Worm (Caenorhabditis elegans): ENCODE measurements around the gene F54B8.1.

Gene F54B8.1

DNA sequence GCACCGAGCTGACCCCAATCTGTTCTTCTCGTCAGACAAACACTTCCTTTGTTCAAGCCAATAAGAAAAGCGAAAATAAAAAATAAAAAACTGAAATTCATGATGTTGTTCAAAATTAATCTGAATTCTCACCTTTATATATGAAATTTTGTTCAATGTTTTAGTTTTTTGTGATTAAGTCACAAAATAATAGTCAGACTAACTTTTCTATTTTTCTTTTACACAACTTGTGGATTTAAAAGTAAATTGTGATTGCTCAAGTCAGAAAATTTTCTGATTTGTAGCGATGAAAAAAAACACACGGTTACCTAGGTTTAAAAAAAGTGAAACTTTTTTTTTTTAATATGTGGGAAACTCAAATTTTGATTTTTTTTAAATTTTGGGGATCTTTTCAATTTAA is 7.2 kb downstream of the F54B8.1 start, which contains the start of gene abf-3:
TSS of gene abf-3 (minus strand) at position 101 of the 400 bp plus-strand sequence.
- TF ChIP-seq fos-1 (tag; optimal IDR thresholded peaks at IDR 0.05) (no peak), ceh-82 (tag; optimal IDR thresholded peaks at IDR 0.05) (no peak), ceh-28 (tag; optimal IDR thresholded peaks at IDR 0.05) (no peak), nhr-25 (tag; optimal IDR thresholded peaks at IDR 0.05) (no peak), aly-2 (tag; optimal IDR thresholded peaks at IDR 0.05) (no peak), nhr-23 (tag; optimal IDR thresholded peaks at IDR 0.05) (no peak), eor-1 (tag; optimal IDR thresholded peaks at IDR 0.05) (no peak)

ce11 chrV:15819983-15820382 is 9.4 kb downstream of the F54B8.1 start, which contains the start of gene srbc-48:
Gene srbc-48, plus strand, starts transcription at chrV:15820283.
- TF ChIP-seq zag-1 (tag; optimal IDR thresholded peaks at IDR 0.05): no peak
- TF ChIP-seq ama-1 (optimal IDR thresholded peaks at IDR 0.05): no peak
- TF ChIP-seq pha-4 (tag; optimal IDR thresholded peaks at IDR 0.05): no peak
- no peak for TF ChIP-seq nhr-67 (tag; optimal IDR thresholded peaks at IDR 0.05)
- no peak for TF ChIP-seq nhr-28 (tag; optimal IDR thresholded peaks at IDR 0.05)
- TF ChIP-seq aly-2 (tag; optimal IDR thresholded peaks at IDR 0.05): no peak
- TF ChIP-seq pqm-1 (tag; optimal IDR thresholded peaks at IDR 0.05): no peak
- TF ChIP-seq mdl-1 (tag; optimal IDR thresholded peaks at IDR 0.05): no peak
- no peak for TF ChIP-seq jun-1 (tag; optimal IDR thresholded peaks at IDR 0.05)
- TF ChIP-seq R02D3.7 (tag; optimal IDR thresholded peaks at IDR 0.05): no peak

DNA sequence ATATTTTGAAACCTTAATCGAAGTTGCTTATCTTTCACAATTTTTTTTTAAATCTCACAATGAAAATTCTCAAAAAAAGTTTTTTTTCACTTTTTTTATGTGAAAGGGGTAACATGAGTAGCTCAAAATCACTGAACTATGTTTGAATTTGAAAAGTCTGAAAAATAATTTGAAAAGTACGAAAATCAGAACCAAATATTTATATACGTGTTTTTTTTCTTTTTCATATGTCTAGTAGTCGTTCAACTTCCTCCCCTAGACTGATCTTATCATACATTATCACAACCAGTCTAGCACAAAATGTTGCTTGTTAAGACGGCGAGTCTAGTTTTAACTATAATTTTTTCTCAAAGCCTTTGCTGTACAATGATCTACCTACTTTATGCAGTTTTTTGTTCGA is 10.9 kb downstream of the F54B8.1 start, which contains the start of gene srbc-49:
TSS of gene srbc-49 (plus strand) at position 301 of the 400 bp plus-strand sequence.
- no peak for TF ChIP-seq lin-15B (tag; optimal IDR thresholded peaks at IDR 0.05)
- no peak for TF ChIP-seq nhr-28 (tag; optimal IDR thresholded peaks at IDR 0.05)
- TF ChIP-seq unc-62 (GFP tag; optimal IDR thresholded peaks at IDR 0.05): no peak
- no peak for TF ChIP-seq pqm-1 (tag; optimal IDR thresholded peaks at IDR 0.05)
- TF ChIP-seq hmg-11 (tag; optimal IDR thresholded peaks at IDR 0.05): no peak
- TF ChIP-seq ceh-9 (tag; optimal IDR thresholded peaks at IDR 0.05): no peak
- TF ChIP-seq pha-4 (tag; optimal IDR thresholded peaks at IDR 0.05): no peak
- no peak for TF ChIP-seq ZK546.5 (tag; optimal IDR thresholded peaks at IDR 0.05)
- no peak for TF ChIP-seq elt-1 (tag; optimal IDR thresholded peaks at IDR 0.05)

ce11 chrV:15824866-15825265 is 14.3 kb downstream of the F54B8.1 start, which contains the start of gene srbc-50:
Gene srbc-50, minus strand, starts transcription at chrV:15824966.
- no peak for TF ChIP-seq hmg-11 (tag; optimal IDR thresholded peaks at IDR 0.05)
- no peak for TF ChIP-seq tbx-2 (tag; optimal IDR thresholded peaks at IDR 0.05)
- no peak for TF ChIP-seq nhr-43 (tag; optimal IDR thresholded peaks at IDR 0.05; ENCODE audit: poor library complexity, severe bottlenecking)

DNA sequence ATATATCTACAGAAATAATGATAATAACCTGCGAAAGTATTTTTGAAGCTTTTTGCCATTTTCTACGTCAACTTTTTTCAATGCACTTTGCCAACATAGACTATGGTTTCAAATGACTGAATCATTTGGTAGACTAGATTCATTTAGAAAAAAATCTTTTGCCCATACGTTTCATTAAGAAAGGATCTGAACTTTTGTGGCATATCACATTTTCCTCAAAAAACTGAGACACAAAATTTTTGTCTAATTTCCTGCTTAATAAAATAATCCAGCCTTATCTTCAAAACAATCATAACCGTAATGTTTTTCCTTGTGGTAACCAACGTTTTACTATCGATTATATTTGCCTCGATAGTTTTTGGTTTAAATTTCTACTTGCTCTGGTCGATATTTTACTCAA is 15.6 kb downstream of the F54B8.1 start, which contains the start of gene srbc-51:
TSS of gene srbc-51 (plus strand) at position 301 of the 400 bp plus-strand sequence.
- TF ChIP-seq nhr-28 (tag; optimal IDR thresholded peaks at IDR 0.05) (no peak), pqm-1 (tag; optimal IDR thresholded peaks at IDR 0.05) (no peak)

DNA sequence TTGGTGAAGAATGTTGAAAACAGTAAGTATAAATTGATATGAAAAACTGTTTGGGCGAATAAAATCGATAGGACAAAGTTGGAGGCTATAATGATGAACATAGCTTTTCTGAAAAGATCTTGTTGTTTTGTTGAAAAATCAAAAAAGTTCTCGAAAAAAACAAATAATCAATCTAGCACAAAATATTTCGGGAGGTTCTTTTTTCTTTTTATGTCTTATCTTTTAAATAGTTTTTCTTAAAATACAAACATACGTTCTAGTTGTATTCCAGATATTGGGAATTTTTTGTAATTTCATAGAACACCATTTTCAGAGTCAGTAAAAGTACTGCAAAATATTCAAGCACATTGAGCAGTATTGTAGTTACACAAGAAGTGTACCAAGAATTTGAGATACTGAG is 19.4 kb downstream of the F54B8.1 start, which contains the start of gene srbc-55:
TSS of gene srbc-55 (minus strand) at position 101 of the 400 bp plus-strand sequence.
- TF ChIP-seq nhr-43 (tag; optimal IDR thresholded peaks at IDR 0.05; ENCODE audit: poor library complexity, severe bottlenecking) (no peak), ceh-82 (tag; optimal IDR thresholded peaks at IDR 0.05) (no peak), egl-27 (tag; optimal IDR thresholded peaks at IDR 0.05) (no peak), nhr-77 (tag; optimal IDR thresholded peaks at IDR 0.05) (no peak), pqm-1 (tag; optimal IDR thresholded peaks at IDR 0.05) (no peak), ceh-9 (tag; optimal IDR thresholded peaks at IDR 0.05) (no peak), unc-62 (GFP tag; optimal IDR thresholded peaks at IDR 0.05) (no peak), elt-1 (tag; optimal IDR thresholded peaks at IDR 0.05) (no peak), lin-15B (tag; optimal IDR thresholded peaks at IDR 0.05) (no peak), pha-4 (tag; optimal IDR thresholded peaks at IDR 0.05) (no peak), aly-2 (tag; optimal IDR thresholded peaks at IDR 0.05) (no peak), lsy-12 (tag; optimal IDR thresholded peaks at IDR 0.05) (no peak), mdl-1 (tag; optimal IDR thresholded peaks at IDR 0.05) (no peak), daf-12 (tag; optimal IDR thresholded peaks at IDR 0.05) (no peak), sea-2 (GFP tag; optimal IDR thresholded peaks at IDR 0.05) (no peak)

- TF ChIP-seq daf-12 (tag; optimal IDR thresholded peaks at IDR 0.05) (no peak), ceh-9 (tag; optimal IDR thresholded peaks at IDR 0.05) (no peak)
These were observed 21.0 kb downstream of the F54B8.1 start, which contains the start of gene srbc-56 for ce11 chrV:15831586-15831985. Gene srbc-56, minus strand, starts transcription at chrV:15831686.

Measured in whole organism, L3 larva.